Worm (Caenorhabditis elegans) whole organism, early embryonic: Measurements from ENCODE around the gene F09E10.1.

Experiments
- F13C5.2 ChIP-seq: sonication (generic microtip); optimal IDR thresholded peaks from 2 replicates; lab custom pipeline; 2017; ENCODE audit warnings: mild to moderate bottlenecking, missing genetic modification characterization, inconsistent platforms, missing compliant biosample characterization
- ama-1 ChIP-seq: fragments of 150-350 bp; optimal IDR thresholded peaks from 2 replicates; lab custom pipeline; 2014
- ceh-13 ChIP-seq: fragments of 200-800 bp; sonication (Bioruptor generic); optimal IDR thresholded peaks from 2 replicates; lab custom pipeline; 2018; ENCODE audit warnings: mild to moderate bottlenecking, missing genetic modification characterization, missing compliant biosample characterization
- ceh-36 ChIP-seq: sonication (generic microtip); optimal IDR thresholded peaks from 2 replicates; lab custom pipeline; 2016; ENCODE audit warnings: missing genetic modification characterization, inconsistent platforms, missing compliant biosample characterization
- ets-7 ChIP-seq: sonication (generic microtip); optimal IDR thresholded peaks from 2 replicates; lab custom pipeline; 2016; ENCODE audit warnings: missing genotype, missing genetic modification characterization, missing compliant biosample characterization
- flt-1 ChIP-seq: fragments of 200-800 bp; sonication (Bioruptor generic); IDR thresholded peaks from 2 replicates; pipeline ENCODE4 v1.3.6; 2022; ENCODE audit warnings: missing genetic modification characterization, missing compliant biosample characterization
- hnd-1 ChIP-seq: sonication (generic microtip); optimal IDR thresholded peaks from 2 replicates; lab custom pipeline; 2016; ENCODE audit warnings: missing genetic modification characterization, missing compliant biosample characterization
- scrt-1 ChIP-seq: fragments of 200-800 bp; sonication (Bioruptor generic); IDR thresholded peaks from 2 replicates; pipeline ENCODE4 v1.3.6; 2022; ENCODE audit warnings: missing genetic modification characterization, missing compliant biosample characterization
- tbx-11 ChIP-seq: fragments of 200-800 bp; sonication (Bioruptor generic); IDR thresholded peaks from 2 replicates; pipeline ENCODE4 v1.3.6; 2022; ENCODE audit warnings: missing genetic modification characterization, missing compliant biosample characterization
- tbx-37 ChIP-seq: fragments of 200-800 bp; sonication (Bioruptor generic); conservative IDR thresholded peaks from 2 replicates; pipeline ENCODE4 v1.3.6; 2022; ENCODE audit warnings: missing genetic modification reagents, missing genetic modification characterization, missing compliant biosample characterization

ce11 chrX:1525511-1526172 is 23.1 kb downstream of the F09E10.1 start:
- TF ChIP-seq hnd-1 (tag; lab: Kevin White, UChicago), result no peak
- no peak for TF ChIP-seq flt-1 (GFP tag; lab: Robert Waterston, UW)
- TF ChIP-seq ama-1 (lab: Kevin White, UChicago), result no peak
- no peak for TF ChIP-seq scrt-1
- no peak for TF ChIP-seq ceh-13 (GFP tag; lab: Kevin White, UChicago)
- TF ChIP-seq tbx-37 (GFP tag; lab: Robert Waterston, UW), result no peak
- TF ChIP-seq tbx-11, result no peak
- no peak for TF ChIP-seq ceh-36 (tag; lab: Kevin White, UChicago)
- no peak for TF ChIP-seq F13C5.2
- no peak for TF ChIP-seq ets-7 (tag; lab: Kevin White, UChicago)
